Worm (Caenorhabditis elegans) whole organism, L1 larva: ENCODE results near the gene srz-1.

Experiments used
- Y116A8C.19 ChIP-seq: sonication (generic microtip); optimal IDR thresholded peaks from 2 replicates; lab custom pipeline; 2016; ENCODE audit warnings: missing compliant biosample characterization, missing genetic modification characterization, borderline replicate concordance
- aha-1 ChIP-seq: fragments of 150-350 bp; optimal IDR thresholded peaks from 2 replicates; lab custom pipeline; 2014; ENCODE audit warnings: missing biosample characterization, missing genetic modification characterization
- alr-1 ChIP-seq: fragments of 200-800 bp; sonication (Bioruptor generic); optimal IDR thresholded peaks from 2 replicates; lab custom pipeline; 2018; ENCODE audit warnings: borderline replicate concordance, mild to moderate bottlenecking, missing genetic modification characterization, missing compliant biosample characterization
- ama-1 ChIP-seq: fragments of 150-350 bp; optimal IDR thresholded peaks from 2 replicates; lab custom pipeline; 2014
- ceh-8 ChIP-seq: fragments of 200-800 bp; sonication (Bioruptor generic); optimal IDR thresholded peaks from 2 replicates; lab custom pipeline; 2018; ENCODE audit warnings: mild to moderate bottlenecking, missing genetic modification characterization, moderate library complexity, missing compliant biosample characterization
- ces-1 ChIP-seq: fragments of 150-350 bp; optimal IDR thresholded peaks from 2 replicates; lab custom pipeline; 2014; ENCODE audit warnings: missing biosample characterization, missing genetic modification reagents, missing genetic modification characterization
- efl-1 ChIP-seq, 4 experiments: fragments of 150-350 bp; optimal IDR thresholded peaks in 3 of 4; peaks in 1 of 4; 1 replicate in 1 of 4; 2 replicates in 3 of 4; lab custom pipeline; 2014; ENCODE audit warnings: missing biosample characterization in 2 of 4, missing genetic modification characterization in 2 of 4, missing genetic modification reagents in 2 of 4
- efl-3 ChIP-seq: fragments of 200-800 bp; sonication (Bioruptor generic); optimal IDR thresholded peaks from 2 replicates; lab custom pipeline; 2018; ENCODE audit warnings: mild to moderate bottlenecking, missing genetic modification characterization, missing compliant biosample characterization
- egl-13 ChIP-seq: sonication (generic microtip); optimal IDR thresholded peaks from 2 replicates; lab custom pipeline; 2016; ENCODE audit warnings: missing genotype, missing genetic modification reagents, missing genetic modification characterization, missing compliant biosample characterization
- elt-2 ChIP-seq: sonication (generic microtip); optimal IDR thresholded peaks from 2 replicates; lab custom pipeline; 2016; ENCODE audit warnings: missing genetic modification characterization, mild to moderate bottlenecking, inconsistent platforms, missing compliant biosample characterization, missing genetic modification reagents
- elt-3 ChIP-seq, 6 experiments: fragments of 150-350 bp in 1 of 6; sonication (generic microtip); optimal IDR thresholded peaks; 2 replicates each; lab custom pipeline; 2017 to 2018; ENCODE audit warnings: missing biosample characterization in 6 of 6, missing genetic modification characterization in 6 of 6, inconsistent platforms in 1 of 6
- fkh-8 ChIP-seq: sonication (generic microtip); optimal IDR thresholded peaks from 2 replicates; lab custom pipeline; 2016; ENCODE audit warnings: mild to moderate bottlenecking, missing genetic modification characterization, missing compliant biosample characterization
- fos-1 ChIP-seq: fragments of 150-350 bp; optimal IDR thresholded peaks from 2 replicates; lab custom pipeline; 2014; ENCODE audit warnings: missing biosample characterization, missing genetic modification characterization
- grh-1 ChIP-seq: fragments of 200-800 bp; sonication (Bioruptor generic); IDR thresholded peaks from 2 replicates; pipeline ENCODE4 v1.3.6; 2022; ENCODE audit warnings: missing genetic modification reagents, missing genetic modification characterization, missing compliant biosample characterization
- irx-1 ChIP-seq: sonication (generic microtip); optimal IDR thresholded peaks from 2 replicates; lab custom pipeline; 2016; ENCODE audit warnings: missing genetic modification characterization, missing compliant biosample characterization
- isw-1 ChIP-seq: fragments of 200-800 bp; sonication (Bioruptor generic); IDR thresholded peaks from 2 replicates; pipeline ENCODE4 v1.3.6; 2022; ENCODE audit warnings: missing genetic modification characterization, missing compliant biosample characterization
- jun-1 ChIP-seq: fragments of 150-350 bp; optimal IDR thresholded peaks from 2 replicates; lab custom pipeline; 2014; ENCODE audit warnings: missing biosample characterization, missing genetic modification reagents, missing genetic modification characterization
- lin-13 ChIP-seq: fragments of 150-350 bp; optimal IDR thresholded peaks from 2 replicates; lab custom pipeline; 2014; ENCODE audit warnings: missing biosample characterization, missing genetic modification reagents, missing genetic modification characterization
- lin-15B ChIP-seq: fragments of 150-350 bp; sonication (generic microtip); optimal IDR thresholded peaks from 3 replicates; lab custom pipeline; 2014; ENCODE audit warnings: missing biosample characterization, missing genetic modification characterization
- lsy-2 ChIP-seq, 2 experiments: fragments of 150-350 bp; optimal IDR thresholded peaks; 2 replicates each; lab custom pipeline; 2014; ENCODE audit warnings: missing biosample characterization in 2 of 2, missing genetic modification characterization in 2 of 2
- mab-9 ChIP-seq: fragments of 200-800 bp; sonication (Bioruptor generic); IDR thresholded peaks from 2 replicates; pipeline ENCODE4 v1.3.6; 2022; ENCODE audit warnings: missing genetic modification reagents, missing genetic modification characterization, missing compliant biosample characterization
- mdl-1 ChIP-seq, 2 experiments: fragments of 150-350 bp; optimal IDR thresholded peaks; 2 replicates each; lab custom pipeline; 2014 to 2017; ENCODE audit warnings: missing biosample characterization in 2 of 2, missing genetic modification characterization in 2 of 2, inconsistent platforms in 1 of 2
- mef-2 ChIP-seq: fragments of 150-350 bp; optimal IDR thresholded peaks from 2 replicates; lab custom pipeline; 2014; ENCODE audit warnings: missing biosample characterization, missing genetic modification characterization
- nhr-12 ChIP-seq: sonication (generic microtip); optimal IDR thresholded peaks from 2 replicates; lab custom pipeline; 2017; ENCODE audit warnings: missing biosample characterization, missing genetic modification characterization
- nhr-19 ChIP-seq: fragments of 200-800 bp; sonication (Bioruptor generic); conservative IDR thresholded peaks from 2 replicates; pipeline ENCODE4 v1.3.6; 2022; ENCODE audit warnings: missing genetic modification characterization, missing compliant biosample characterization
- nhr-237 ChIP-seq: fragments of 150-350 bp; optimal IDR thresholded peaks from 2 replicates; lab custom pipeline; 2014; ENCODE audit warnings: missing biosample characterization, missing genetic modification characterization
- nhr-47 ChIP-seq: sonication (generic microtip); optimal IDR thresholded peaks from 2 replicates; lab custom pipeline; 2016; ENCODE audit warnings: mild to moderate bottlenecking, missing genetic modification characterization, moderate library complexity, missing compliant biosample characterization
- nhr-71 ChIP-seq: sonication (generic microtip); optimal IDR thresholded peaks from 2 replicates; lab custom pipeline; 2016; ENCODE audit warnings: mild to moderate bottlenecking, missing genetic modification characterization, moderate library complexity, missing compliant biosample characterization
- nhr-76 ChIP-seq: sonication (generic microtip); optimal IDR thresholded peaks from 2 replicates; lab custom pipeline; 2017; ENCODE audit warnings: missing biosample characterization, missing genetic modification characterization
- nhr-77 ChIP-seq: fragments of 150-350 bp; optimal IDR thresholded peaks from 2 replicates; lab custom pipeline; 2014; ENCODE audit warnings: missing biosample characterization, missing genetic modification characterization
- nhr-85 ChIP-seq: sonication (generic microtip); peaks from one replicate; lab custom pipeline; 2016; ENCODE audit warnings: missing genetic modification characterization, inconsistent platforms, missing compliant biosample characterization
- sptf-1 ChIP-seq: fragments of 150-350 bp; optimal IDR thresholded peaks from 2 replicates; lab custom pipeline; 2014; ENCODE audit warnings: missing biosample characterization, missing genetic modification characterization
- tbx-2 ChIP-seq: sonication (generic microtip); optimal IDR thresholded peaks from 2 replicates; lab custom pipeline; 2016; ENCODE audit warnings: missing genetic modification characterization, missing compliant biosample characterization
- zip-4 ChIP-seq: fragments of 200-800 bp; sonication (Bioruptor generic); optimal IDR thresholded peaks from 2 replicates; lab custom pipeline; 2018; ENCODE audit warnings: mild to moderate bottlenecking, missing genetic modification characterization, moderate library complexity, missing compliant biosample characterization

srz-1 gene

ce11 chrV:16643558-16643957, 32.1 kb upstream of the srz-1 start, which contains the start of gene srw-77:
srw-77 (minus strand) TSS chrV:16643658.
- no peak for TF ChIP-seq mab-9 (GFP tag; lab: Robert Waterston, UW)
- TF ChIP-seq lin-15B (tag; lab: Kevin White, UChicago): no peak
- no peak for TF ChIP-seq alr-1 (tag; lab: Kevin White, UChicago)
- no peak for TF ChIP-seq elt-3 (tag; optimal IDR thresholded peaks at IDR 0.05; lab: Kevin White, UChicago)
- no peak for TF ChIP-seq ama-1 (lab: Kevin White, UChicago)
- TF ChIP-seq egl-13 (tag; lab: Kevin White, UChicago): no peak
- no peak for TF ChIP-seq irx-1
- TF ChIP-seq nhr-12 (tag; lab: Kevin White, UChicago): no peak
- TF ChIP-seq grh-1 (GFP tag; lab: Robert Waterston, UW): no peak
- TF ChIP-seq nhr-77: no peak

ce11 chrV:16645201-16645940, 30.3 kb upstream of the srz-1 start, which contains the start of gene W06G6.17:
W06G6.17 (minus strand) TSS chrV:16645251.
- no peak for TF ChIP-seq nhr-19 (GFP tag; lab: Robert Waterston, UW)
- TF ChIP-seq nhr-76: no peak
- no peak for TF ChIP-seq mdl-1 (tag; optimal IDR thresholded peaks at IDR 0.05; lab: Kevin White, UChicago)
- TF ChIP-seq aha-1: no peak
- TF ChIP-seq Y116A8C.19 (tag; lab: Kevin White, UChicago): no peak
- TF ChIP-seq zip-4 (GFP tag; lab: Kevin White, UChicago): no peak
- TF ChIP-seq nhr-237 (tag; lab: Kevin White, UChicago): no peak
- TF ChIP-seq tbx-2 (tag; lab: Kevin White, UChicago): no peak
- TF ChIP-seq nhr-85: no peak
- no peak for TF ChIP-seq jun-1 (tag; lab: Kevin White, UChicago)
- no peak for TF ChIP-seq ceh-8 (GFP tag; lab: Kevin White, UChicago)
- TF ChIP-seq mef-2: no peak
- no peak for TF ChIP-seq fkh-8 (tag; lab: Kevin White, UChicago)
- no peak for TF ChIP-seq nhr-47 (tag; lab: Kevin White, UChicago)
- no peak for TF ChIP-seq alr-1 (tag; lab: Kevin White, UChicago)
- TF ChIP-seq efl-3 (GFP tag; lab: Kevin White, UChicago): no peak
- no peak for TF ChIP-seq isw-1 (GFP tag; lab: Robert Waterston, UW)
- TF ChIP-seq nhr-77: no peak
- TF ChIP-seq lsy-2 (tag; optimal IDR thresholded peaks at IDR 0.05; lab: Kevin White, UChicago): no peak
- no peak for TF ChIP-seq fos-1

ce11 chrV:16646372-16646771, 29.3 kb upstream of the srz-1 start, which contains the start of gene W06G6.9:
W06G6.9 (minus strand) TSS chrV:16646472.
- TF ChIP-seq sptf-1 (tag; lab: Kevin White, UChicago): no peak
- TF ChIP-seq nhr-12 (tag; lab: Kevin White, UChicago): no peak
- no peak for TF ChIP-seq efl-3 (GFP tag; lab: Kevin White, UChicago)
- no peak for TF ChIP-seq elt-3 (tag; optimal IDR thresholded peaks at IDR 0.05; lab: Kevin White, UChicago)
- TF ChIP-seq ces-1 (GFP tag; lab: Kevin White, UChicago): no peak
- no peak for TF ChIP-seq fos-1
- TF ChIP-seq egl-13 (tag; lab: Kevin White, UChicago): no peak
- no peak for TF ChIP-seq lsy-2 (tag; optimal IDR thresholded peaks at IDR 0.05; lab: Kevin White, UChicago)
- no peak for TF ChIP-seq lin-13
- no peak for TF ChIP-seq nhr-71 (tag; lab: Kevin White, UChicago)
- TF ChIP-seq, all 84 proteins: peak for 0

- no peak for TF ChIP-seq elt-2 (tag; lab: Kevin White, UChicago)
- no peak for TF ChIP-seq efl-1 (optimal IDR thresholded peaks at IDR 0.05; lab: Kevin White, UChicago)
- peak in 1 of 2 experiments; percentile 10 for TF ChIP-seq efl-1 (GFP tag; optimal IDR thresholded peaks at IDR 0.05 in 1 of 2; lab: Kevin White, UChicago)
Measured at ce11 chrV:16647093-16647492, 28.6 kb upstream of the srz-1 start, which contains the start of gene W06G6.10. W06G6.10 (minus strand) TSS chrV:16647193.
